Fruit fly (Drosophila melanogaster) S2 (cell line): ENCODE data around the gene Lip2.

Experiments used
- CG8478 ChIP-seq: fragments of >200 bp; optimal IDR thresholded peaks from 2 replicates; lab custom pipeline; 2018
- CTCF ChIP-seq, 2 experiments: fragments of >200 bp; optimal IDR thresholded peaks; 2 replicates each; lab custom pipeline; 2018

The Lip2 gene

dm6 chr2L:10671530-10671929, 37.7 kb downstream of the Lip2 start:
- no peak for TF ChIP-seq CG8478 (lab: Kevin White, UChicago)
- TF ChIP-seq CTCF (optimal IDR thresholded peaks at IDR 0.05; lab: Kevin White, UChicago), result no peak

DNA sequence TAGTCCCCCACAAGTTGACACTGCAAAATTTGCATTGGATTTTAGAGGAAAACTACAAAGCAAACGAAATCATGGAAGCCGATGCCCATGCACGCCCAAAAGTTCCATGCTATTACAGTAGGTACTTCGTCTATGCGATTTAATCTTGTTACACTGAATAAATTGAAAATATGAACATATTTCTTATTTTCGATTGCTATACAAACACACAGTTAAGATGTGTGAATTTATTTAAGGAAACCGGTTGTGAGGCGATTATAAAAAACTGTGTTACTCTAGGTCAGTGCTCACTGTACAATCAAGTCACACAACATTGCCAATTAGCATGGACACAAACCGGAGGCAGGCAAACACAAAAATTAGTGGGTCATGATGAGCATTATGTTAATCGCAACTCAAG, 43.6 kb downstream of the Lip2 start:
- no peak for TF ChIP-seq CTCF (optimal IDR thresholded peaks at IDR 0.05; lab: Kevin White, UChicago)
- no peak for TF ChIP-seq CG8478 (lab: Kevin White, UChicago)

DNA sequence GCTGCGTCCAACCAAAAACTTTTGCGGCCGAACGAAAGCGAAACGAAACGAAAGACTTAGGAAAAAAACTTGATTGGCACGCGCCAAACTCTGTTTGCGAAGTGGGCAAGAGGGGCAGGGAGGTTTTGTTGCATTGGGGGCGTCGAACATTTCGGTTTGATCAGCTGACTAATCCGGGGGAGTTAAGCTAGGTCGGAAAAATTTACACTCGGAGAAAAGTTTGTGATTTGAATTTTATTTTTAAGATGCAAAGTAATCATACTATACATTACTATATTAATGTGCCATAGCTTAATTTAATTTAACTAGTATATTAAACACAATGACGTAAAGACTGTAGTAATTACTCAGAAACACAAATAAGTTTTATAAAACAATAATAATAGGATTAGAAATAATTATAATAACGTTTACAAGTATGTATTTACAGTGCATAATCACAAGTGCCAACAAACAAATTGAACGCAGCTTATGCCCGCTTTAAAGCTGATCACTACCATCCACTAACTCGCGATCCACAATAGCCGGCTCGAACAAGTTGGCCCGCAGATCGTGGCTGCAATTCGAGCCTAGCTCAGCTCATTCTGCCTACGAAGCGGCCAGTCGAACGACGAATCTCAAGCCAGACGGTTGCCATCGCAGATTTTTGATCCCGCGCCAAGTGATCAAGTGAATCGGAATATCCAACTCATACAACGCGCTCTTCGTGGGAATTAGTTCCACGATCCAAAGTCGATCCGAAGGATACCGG, 47.6 kb downstream of the Lip2 start, which contains the start of gene CG31871:
CG31871 (plus strand) TSS at position 592 of the 751 bp plus-strand sequence.
- no peak for TF ChIP-seq CTCF (optimal IDR thresholded peaks at IDR 0.05; lab: Kevin White, UChicago)

- TF ChIP-seq CG8478 (lab: Kevin White, UChicago), result no peak
- TF ChIP-seq CTCF (optimal IDR thresholded peaks at IDR 0.05; lab: Kevin White, UChicago), result no peak
These were observed 51.3 kb downstream of the Lip2 start, which contains the start of gene CG45690 for dm6 chr2L:10657981-10658380. Gene CG45690 (plus strand): TSS chr2L:10658281.

- no peak for TF ChIP-seq CG8478 (lab: Kevin White, UChicago)
These were observed 54.7 kb downstream of the Lip2 start for dm6 chr2L:10654520-10654919.
